Worm (Caenorhabditis elegans): ENCODE results near the gene plc-1.

plc-1 gene

ce11 chrX:10770988-10771496, 67.4 kb downstream of the plc-1 start (continued):
- no peak for TF ChIP-seq B0035.1 (tag; optimal IDR thresholded peaks at IDR 0.05)
- no peak for TF ChIP-seq rcor-1 (GFP tag; IDR thresholded peaks at IDR 0.05)
- no peak for TF ChIP-seq hsf-1 (GFP tag; IDR thresholded peaks at IDR 0.05)
- no peak for TF ChIP-seq ztf-28 (GFP tag; IDR thresholded peaks at IDR 0.05)
- peak; percentile 76; the same call in 1 of the 2 replicates for TF ChIP-seq nfyb-1 (GFP tag; IDR thresholded peaks at IDR 0.05)
- TF ChIP-seq T07F8.4 (tag; optimal IDR thresholded peaks at IDR 0.05): no peak
- peak in 1 of 3 experiments; percentile 78 for TF ChIP-seq lin-35 (GFP tag; optimal IDR thresholded peaks at IDR 0.05)
- no peak for TF ChIP-seq attf-3 (GFP tag; conservative IDR thresholded peaks at IDR 0.05)
- peak; percentile 54; the same call in 1 of the 2 replicates for TF ChIP-seq hmg-1.2 (GFP tag; IDR thresholded peaks at IDR 0.05)
- no peak for TF ChIP-seq lag-1 (GFP tag; IDR thresholded peaks at IDR 0.05)
- no peak for TF ChIP-seq F52B5.7 (tag; optimal IDR thresholded peaks at IDR 0.05)
- TF ChIP-seq ekl-4 (GFP tag; IDR thresholded peaks at IDR 0.05): no peak
- no peak for TF ChIP-seq ztf-3 (GFP tag; optimal IDR thresholded peaks at IDR 0.05)
- no peak for TF ChIP-seq ceh-100 (GFP tag; IDR thresholded peaks at IDR 0.05)
- TF ChIP-seq tlf-1 (GFP tag; optimal IDR thresholded peaks at IDR 0.05): no peak
- peak; percentile 22 for TF ChIP-seq ztf-18 (tag; optimal IDR thresholded peaks at IDR 0.05)
- TF ChIP-seq cebp-1 (GFP tag; IDR thresholded peaks at IDR 0.05): no peak
- peak; percentile 86 for TF ChIP-seq cebp-1 (tag; optimal IDR thresholded peaks at IDR 0.05)
- TF ChIP-seq tbx-9 (tag; optimal IDR thresholded peaks at IDR 0.05; ENCODE audit: borderline replicate concordance): no peak
- TF ChIP-seq nfya-1 (tag; optimal IDR thresholded peaks at IDR 0.05; ENCODE audit: borderline replicate concordance, insufficient read depth): no peak
- TF ChIP-seq F22D6.2 (tag; optimal IDR thresholded peaks at IDR 0.05): peak; percentile 71
- no peak for TF ChIP-seq ztf-25 (GFP tag; IDR thresholded peaks at IDR 0.05)
- TF ChIP-seq mcd-1 (GFP tag; IDR thresholded peaks at IDR 0.05): 0 out of 2 replicates have a peak, but pooled peaks have one; percentile 25
- TF ChIP-seq K11D2.4 (GFP tag; IDR thresholded peaks at IDR 0.05): peak; percentile 72
- TF ChIP-seq Y56A3A.18 (GFP tag; IDR thresholded peaks at IDR 0.05): no peak
- TF ChIP-seq tbp1 (GFP tag; optimal IDR thresholded peaks at IDR 0.05): peak; percentile 49
- TF ChIP-seq Y79H2A.3 (GFP tag; conservative IDR thresholded peaks at IDR 0.05): no peak
- TF ChIP-seq F57A8.1 (GFP tag; optimal IDR thresholded peaks at IDR 0.05): no peak
- TF ChIP-seq pha-4 (tag; optimal IDR thresholded peaks at IDR 0.05): no peak
- no peak for TF ChIP-seq lsl-1 (GFP tag; optimal IDR thresholded peaks at IDR 0.05)
- TF ChIP-seq lir-1 (GFP tag; conservative IDR thresholded peaks at IDR 0.05): no peak
- TF ChIP-seq ZK185.1 (tag; optimal IDR thresholded peaks at IDR 0.05; ENCODE audit: poor library complexity, severe bottlenecking): peak; percentile 9
- TF ChIP-seq dpff-1 (tag; optimal IDR thresholded peaks at IDR 0.05): no peak
- peak; percentile 80 for TF ChIP-seq zfh-2 (GFP tag; conservative IDR thresholded peaks at IDR 0.05)
- TF ChIP-seq somi-1 (GFP tag; optimal IDR thresholded peaks at IDR 0.05): peak; percentile 98
- no peak for TF ChIP-seq ceh-79 (tag; optimal IDR thresholded peaks at IDR 0.05)
- TF ChIP-seq C17E4.6 (GFP tag; IDR thresholded peaks at IDR 0.05): no peak
- no peak for TF ChIP-seq bed-2 (GFP tag; IDR thresholded peaks at IDR 0.05)
- TF ChIP-seq die-1 (tag; optimal IDR thresholded peaks at IDR 0.05): peak; percentile 39
- TF ChIP-seq snpc-1.3 (tag; optimal IDR thresholded peaks at IDR 0.05; ENCODE audit: insufficient read depth): no peak
- TF ChIP-seq bed-1 (GFP tag; IDR thresholded peaks at IDR 0.05): no peak
- peak; percentile 50 for TF ChIP-seq madf-10 (tag; optimal IDR thresholded peaks at IDR 0.05)
- peak; percentile 75 for TF ChIP-seq C06A6.2 (GFP tag; conservative IDR thresholded peaks at IDR 0.05)
- TF ChIP-seq nfya-2 (GFP tag; IDR thresholded peaks at IDR 0.05): no peak
- no peak for TF ChIP-seq hlh-26 (GFP tag; conservative IDR thresholded peaks at IDR 0.05)
- no peak for TF ChIP-seq lsy-27 (tag; optimal IDR thresholded peaks at IDR 0.05; ENCODE audit: borderline replicate concordance, insufficient read depth)
- TF ChIP-seq him-1 (tag; optimal IDR thresholded peaks at IDR 0.05): no peak
- TF ChIP-seq let-607 (tag; optimal IDR thresholded peaks at IDR 0.05): no peak
